Worm (Caenorhabditis elegans) whole organism, L4 larva: ENCODE results near the gene srd-9.

ENCODE experiments used
- D1046.2 ChIP-seq: fragments of 200-800 bp; sonication (Bioruptor generic); IDR thresholded peaks from 2 replicates; pipeline ENCODE4 v1.3.6; 2022; ENCODE audit warnings: missing genetic modification characterization, missing compliant biosample characterization
- F26F4.8 ChIP-seq: fragments of 200-800 bp; sonication (Bioruptor generic); conservative IDR thresholded peaks from 2 replicates; pipeline ENCODE4 v1.3.6; 2022; ENCODE audit warnings: missing genetic modification characterization, missing compliant biosample characterization
- F49E8.2 ChIP-seq: sonication (generic microtip); optimal IDR thresholded peaks from 2 replicates; lab custom pipeline; 2016; ENCODE audit warnings: missing compliant biosample characterization, mild to moderate bottlenecking, missing genetic modification characterization, borderline replicate concordance
- R02D3.7 ChIP-seq: fragments of 150-350 bp; sonication (generic microtip); optimal IDR thresholded peaks from 3 replicates; lab custom pipeline; 2014; ENCODE audit warnings: missing biosample characterization, missing genetic modification characterization
- T20F7.1 ChIP-seq: fragments of 200-800 bp; sonication (Bioruptor generic); optimal IDR thresholded peaks from 2 replicates; lab custom pipeline; 2018; ENCODE audit warnings: mild to moderate bottlenecking, missing genetic modification characterization, missing compliant biosample characterization
- ZK337.2 ChIP-seq: fragments of 200-800 bp; sonication (Bioruptor generic); IDR thresholded peaks from 2 replicates; pipeline ENCODE4 v1.3.6; 2022; ENCODE audit warnings: missing genetic modification reagents, missing genetic modification characterization, missing compliant biosample characterization
- aly-2 ChIP-seq: sonication (generic microtip); optimal IDR thresholded peaks from 2 replicates; lab custom pipeline; 2018; ENCODE audit warnings: missing biosample characterization, missing genetic modification characterization
- ceh-28 ChIP-seq: fragments of 150-350 bp; optimal IDR thresholded peaks from 2 replicates; lab custom pipeline; 2014; ENCODE audit warnings: missing biosample characterization, missing genetic modification reagents, missing genetic modification characterization
- ceh-32 ChIP-seq: sonication (generic microtip); optimal IDR thresholded peaks from 2 replicates; lab custom pipeline; 2016; ENCODE audit warnings: mild to moderate bottlenecking, missing genetic modification characterization, missing compliant biosample characterization; ENCODE audit not compliant: poor library complexity
- ceh-44 ChIP-seq: fragments of 200-800 bp; sonication (Bioruptor generic); IDR thresholded peaks from 2 replicates; pipeline ENCODE4 v1.3.6; 2022; ENCODE audit warnings: missing genetic modification reagents, missing genetic modification characterization, missing compliant biosample characterization
- ces-1 ChIP-seq: fragments of 150-350 bp; sonication (generic microtip); optimal IDR thresholded peaks from 4 replicates; lab custom pipeline; 2014; ENCODE audit warnings: missing biosample characterization, missing genetic modification reagents, missing genetic modification characterization
- daf-16 ChIP-seq, 3 experiments: sonication (generic microtip); optimal IDR thresholded peaks; 2 replicates each; lab custom pipeline; 2016 to 2017; ENCODE audit warnings: missing genetic modification characterization in 3 of 3, missing genetic modification reagents in 3 of 3, mild to moderate bottlenecking in 2 of 3, missing compliant biosample characterization in 2 of 3, missing biosample characterization in 1 of 3, moderate library complexity in 1 of 3
- daf-19 ChIP-seq: fragments of 200-800 bp; sonication (Bioruptor generic); conservative IDR thresholded peaks from 2 replicates; pipeline ENCODE4 v1.3.6; 2022; ENCODE audit warnings: missing genetic modification characterization, missing compliant biosample characterization
- daf-8 ChIP-seq: fragments of 200-800 bp; sonication (Bioruptor generic); IDR thresholded peaks from 2 replicates; pipeline ENCODE4 v1.3.6; 2022; ENCODE audit warnings: missing genetic modification characterization, missing compliant biosample characterization
- dmd-6 ChIP-seq: fragments of 200-800 bp; sonication (Bioruptor generic); IDR thresholded peaks from 2 replicates; pipeline ENCODE4 v1.3.6; 2022; ENCODE audit warnings: missing genetic modification reagents, missing genetic modification characterization, missing compliant biosample characterization
- dpl-1 ChIP-seq: fragments of 150-350 bp; optimal IDR thresholded peaks from 2 replicates; lab custom pipeline; 2014; ENCODE audit warnings: missing biosample characterization, missing genetic modification reagents, missing genetic modification characterization
- egl-27 ChIP-seq: sonication (generic microtip); optimal IDR thresholded peaks from 3 replicates; lab custom pipeline; 2017; ENCODE audit warnings: missing biosample characterization, missing genetic modification reagents, missing genetic modification characterization
- fos-1 ChIP-seq: fragments of 150-350 bp; optimal IDR thresholded peaks from 2 replicates; lab custom pipeline; 2014; ENCODE audit warnings: missing biosample characterization, missing genetic modification characterization
- hlh-11 ChIP-seq: fragments of 200-800 bp; sonication (Bioruptor generic); optimal IDR thresholded peaks from 2 replicates; lab custom pipeline; 2018; ENCODE audit warnings: mild to moderate bottlenecking, missing genetic modification characterization, missing compliant biosample characterization
- jun-1 ChIP-seq: fragments of 150-350 bp; optimal IDR thresholded peaks from 2 replicates; lab custom pipeline; 2014; ENCODE audit warnings: missing biosample characterization, missing genetic modification reagents, missing genetic modification characterization
- lin-29 ChIP-seq: fragments of 200-800 bp; sonication (Bioruptor generic); IDR thresholded peaks from 2 replicates; pipeline ENCODE4 v1.3.6; 2022; ENCODE audit warnings: missing genetic modification reagents, missing genetic modification characterization, missing compliant biosample characterization
- mdt-29 ChIP-seq: fragments of 200-800 bp; sonication (Bioruptor generic); IDR thresholded peaks from 2 replicates; pipeline ENCODE4 v1.3.6; 2022; ENCODE audit warnings: missing genetic modification reagents, missing genetic modification characterization, missing compliant biosample characterization
- mxl-3 ChIP-seq: fragments of 200-800 bp; sonication (Bioruptor generic); optimal IDR thresholded peaks from 2 replicates; lab custom pipeline; 2018; ENCODE audit warnings: mild to moderate bottlenecking, missing genetic modification characterization, missing compliant biosample characterization
- nhr-237 ChIP-seq: sonication (generic microtip); optimal IDR thresholded peaks from 2 replicates; lab custom pipeline; 2017; ENCODE audit warnings: missing biosample characterization, missing genetic modification characterization
- nhr-42 ChIP-seq: fragments of 200-800 bp; sonication (Bioruptor generic); IDR thresholded peaks from 2 replicates; pipeline ENCODE4 v1.3.6; 2022; ENCODE audit warnings: missing genetic modification characterization, missing compliant biosample characterization
- nhr-76 ChIP-seq: fragments of 150-350 bp; optimal IDR thresholded peaks from 2 replicates; lab custom pipeline; 2014; ENCODE audit warnings: missing biosample characterization, missing genetic modification characterization
- unc-62 ChIP-seq, 3 experiments: fragments of 150-350 bp in 1 of 3; sonication (generic microtip); optimal IDR thresholded peaks in 2 of 3; peaks in 1 of 3; 1 replicate in 1 of 3; 2 replicates in 2 of 3; lab custom pipeline; 2014 to 2017; ENCODE audit warnings: missing biosample characterization in 3 of 3, missing genetic modification characterization in 3 of 3, missing genetic modification reagents in 3 of 3, missing genotype in 1 of 3
- zfp-3 ChIP-seq: fragments of 200-800 bp; sonication (Bioruptor generic); conservative IDR thresholded peaks from 2 replicates; pipeline ENCODE4 v1.3.6; 2022; ENCODE audit warnings: missing genetic modification reagents, missing genetic modification characterization, missing compliant biosample characterization
- zip-2 ChIP-seq: fragments of 150-350 bp; optimal IDR thresholded peaks from 2 replicates; lab custom pipeline; 2014; ENCODE audit warnings: missing biosample characterization, missing genetic modification characterization
- ztf-7 ChIP-seq: fragments of 150-350 bp; optimal IDR thresholded peaks from 2 replicates; lab custom pipeline; 2014; ENCODE audit warnings: missing biosample characterization, missing genetic modification characterization

srd-9 gene

DNA sequence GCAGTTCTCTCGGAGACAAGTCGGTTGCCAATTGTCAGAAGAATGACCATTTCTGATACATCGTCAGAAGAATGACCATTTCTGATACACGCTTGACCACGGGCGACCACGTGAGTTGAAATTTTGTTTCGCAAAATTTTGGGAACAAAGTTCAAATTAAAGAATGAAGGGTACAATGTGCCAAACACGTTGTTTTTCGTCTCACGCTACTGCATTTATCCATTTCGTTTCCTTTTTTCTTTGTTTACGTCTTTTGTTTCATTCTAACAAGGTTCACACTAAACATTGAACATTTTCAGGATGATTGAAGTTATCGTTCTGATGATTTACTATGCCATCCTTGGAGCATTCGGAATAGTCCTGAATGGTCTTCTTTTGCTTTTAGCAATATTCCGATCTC lies at the start of gene srd-9:
Gene srd-9, plus strand, starts transcription at position 301 of the 400 bp plus-strand sequence.
- TF ChIP-seq ztf-7 (tag; lab: Kevin White, UChicago) (no peak), dmd-6 (no peak), ceh-44 (GFP tag; lab: Robert Waterston, UW) (no peak), nhr-76 (tag; lab: Kevin White, UChicago) (no peak), nhr-42 (GFP tag; lab: Robert Waterston, UW) (no peak), T20F7.1 (GFP tag; lab: Kevin White, UChicago) (no peak), aly-2 (no peak), F49E8.2 (tag; lab: Kevin White, UChicago) (no peak), daf-16 (GFP tag; optimal IDR thresholded peaks at IDR 0.05; lab: Kevin White, UChicago) (no peak), daf-16 (tag; optimal IDR thresholded peaks at IDR 0.05; lab: Kevin White, UChicago) (no peak), zip-2 (tag; lab: Kevin White, UChicago) (no peak), dpl-1 (GFP tag; lab: Kevin White, UChicago) (no peak), fos-1 (tag; lab: Kevin White, UChicago) (no peak), unc-62 (GFP tag; optimal IDR thresholded peaks at IDR 0.05 in 1 of 2; lab: Kevin White, UChicago) (no peak), unc-62 (tag; optimal IDR thresholded peaks at IDR 0.05; lab: Kevin White, UChicago) (no peak), ceh-32 (tag; lab: Kevin White, UChicago) (no peak)
- TF ChIP-seq, all 104 proteins: peak for 0

ce11 chrV:5303389-5303788 lies 48.2 kb upstream of the srd-9 start, which contains the start of gene ncx-2:
ncx-2 (plus strand) TSS chrV:5303689.
- TF ChIP-seq R02D3.7 (tag; lab: Kevin White, UChicago) (no peak), ztf-7 (tag; lab: Kevin White, UChicago) (no peak), mdt-29 (GFP tag; lab: Robert Waterston, UW) (no peak)

DNA sequence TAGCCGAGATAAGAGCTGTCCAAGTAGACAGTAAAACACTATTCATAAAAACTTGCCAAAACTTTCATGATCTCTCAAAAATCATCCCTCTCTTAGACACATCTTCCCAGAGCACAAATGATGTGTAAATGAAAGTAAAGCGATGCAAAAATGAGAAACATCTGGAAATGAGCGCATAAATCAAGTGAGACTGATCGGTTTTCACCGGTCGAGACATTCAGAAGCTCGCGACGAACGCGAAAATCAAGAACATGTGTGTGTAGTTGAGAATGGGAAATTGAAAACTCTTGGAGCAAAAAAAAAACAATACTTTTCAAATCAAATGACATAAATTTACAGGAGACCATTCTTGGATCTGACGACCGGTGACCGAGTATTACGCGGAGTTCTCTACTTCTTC lies 47.2 kb upstream of the srd-9 start:
- TF ChIP-seq unc-62 (GFP tag; optimal IDR thresholded peaks at IDR 0.05 in 1 of 2; lab: Kevin White, UChicago) (no peak), unc-62 (tag; optimal IDR thresholded peaks at IDR 0.05; lab: Kevin White, UChicago) (no peak), dmd-6 (no peak), ZK337.2 (GFP tag; lab: Robert Waterston, UW) (no peak), egl-27 (tag; lab: Kevin White, UChicago) (no peak), mxl-3 (GFP tag; lab: Kevin White, UChicago) (no peak), ceh-28 (tag; lab: Kevin White, UChicago) (no peak), daf-8 (GFP tag; lab: Robert Waterston, UW) (no peak), F49E8.2 (tag; lab: Kevin White, UChicago) (no peak), jun-1 (tag; lab: Kevin White, UChicago) (no peak), lin-29 (GFP tag; lab: Robert Waterston, UW) (no peak)

DNA sequence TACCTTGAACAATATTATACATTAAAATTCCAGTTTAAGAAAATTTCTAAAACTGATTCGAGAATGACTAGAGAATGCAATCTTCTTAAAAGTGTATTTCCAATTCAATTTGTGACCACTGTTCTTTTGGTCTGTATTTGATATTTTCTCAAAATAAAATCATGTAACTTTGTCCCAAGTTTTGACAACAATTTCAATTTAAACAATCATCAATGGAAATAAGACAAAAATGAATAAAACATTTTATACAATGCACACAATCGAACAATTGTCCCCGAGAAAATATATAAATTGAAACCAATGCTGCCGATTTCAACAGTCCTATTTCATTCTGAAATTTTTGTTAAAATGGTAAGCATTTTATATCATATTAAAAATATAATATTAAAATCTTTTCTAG lies 39.9 kb upstream of the srd-9 start, which contains the start of gene C10G8.4:
Gene C10G8.4, plus strand, starts transcription at position 301 of the 400 bp plus-strand sequence.
- no peak for TF ChIP-seq daf-19 (GFP tag; lab: Robert Waterston, UW)
- no peak for TF ChIP-seq hlh-11
- no peak for TF ChIP-seq daf-8 (GFP tag; lab: Robert Waterston, UW)
- no peak for TF ChIP-seq ces-1 (GFP tag; lab: Kevin White, UChicago)
- no peak for TF ChIP-seq nhr-237 (tag; lab: Kevin White, UChicago)
- TF ChIP-seq mdt-29 (GFP tag; lab: Robert Waterston, UW), result no peak
- TF ChIP-seq ceh-32 (tag; lab: Kevin White, UChicago), result no peak
- no peak for TF ChIP-seq D1046.2 (GFP tag; lab: Robert Waterston, UW)
- no peak for TF ChIP-seq nhr-42 (GFP tag; lab: Robert Waterston, UW)
- no peak for TF ChIP-seq zfp-3
- TF ChIP-seq F26F4.8 (GFP tag; lab: Robert Waterston, UW), result no peak
- TF ChIP-seq nhr-76 (tag; lab: Kevin White, UChicago), result no peak
- TF ChIP-seq, all 104 proteins: peak for 0

DNA sequence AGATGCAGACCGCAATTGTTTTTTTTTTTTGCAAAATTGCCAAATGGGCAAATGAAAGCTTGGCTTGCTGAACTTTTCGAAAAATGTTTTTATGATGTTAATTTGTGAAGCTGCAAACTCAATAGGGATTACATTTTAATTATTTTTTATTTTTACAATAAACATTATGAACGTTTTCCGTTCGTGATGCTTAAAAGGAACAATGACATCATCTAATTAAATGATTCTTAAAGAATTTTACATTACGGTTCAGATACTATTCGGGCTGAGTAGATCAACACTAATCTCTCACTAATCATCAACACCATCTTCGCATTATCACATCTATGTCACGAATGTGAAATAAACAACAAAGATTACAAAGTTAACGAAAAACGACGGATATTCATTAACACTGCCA lies 39.1 kb upstream of the srd-9 start, which contains the start of gene C10G8.3:
Gene C10G8.3, plus strand, starts transcription at position 301 of the 400 bp plus-strand sequence.
- TF ChIP-seq ces-1 (GFP tag; lab: Kevin White, UChicago) (no peak), unc-62 (GFP tag; optimal IDR thresholded peaks at IDR 0.05 in 1 of 2; lab: Kevin White, UChicago) (peak in 1 of 2 experiments; percentile 45), unc-62 (tag; optimal IDR thresholded peaks at IDR 0.05; lab: Kevin White, UChicago) (no peak)
